Fruit fly (Drosophila melanogaster): ENCODE data around the gene Usp12-46.

Usp12-46 gene

dm6 chr3R:22781412-22781811 lies 30.7 kb downstream of the Usp12-46 start (continued):
- no peak for TF ChIP-seq lab (GFP tag; optimal IDR thresholded peaks at IDR 0.05)
- TF ChIP-seq maf-S (GFP tag; optimal IDR thresholded peaks at IDR 0.05): no peak
- TF ChIP-seq Aef1 (GFP tag; IDR thresholded peaks at IDR 0.05): no peak
- TF ChIP-seq CG18476 (GFP tag; optimal IDR thresholded peaks at IDR 0.05): no peak
- TF ChIP-seq CG8765 (GFP tag; IDR thresholded peaks at IDR 0.05): peak; percentile 96
- TF ChIP-seq CG9797 (GFP tag; optimal IDR thresholded peaks at IDR 0.05): no peak
- no peak for TF ChIP-seq CG11093 (GFP tag; IDR thresholded peaks at IDR 0.05)
- no peak for TF ChIP-seq rib (GFP tag; IDR thresholded peaks at IDR 0.05)
- TF ChIP-seq C15 (GFP tag; IDR thresholded peaks at IDR 0.05): no peak
- no peak for TF ChIP-seq CG15011 (GFP tag; optimal IDR thresholded peaks at IDR 0.05)
- TF ChIP-seq lov (optimal IDR thresholded peaks at IDR 0.05): no peak
- peak; percentile 54; the same call in 1 of the 3 replicates for TF ChIP-seq lov (GFP tag; IDR thresholded peaks at IDR 0.05)
- TF ChIP-seq E2f2 (GFP tag; IDR thresholded peaks at IDR 0.05): peak; percentile 33
- no peak for TF ChIP-seq Gsc (GFP tag; IDR thresholded peaks at IDR 0.05)
- TF ChIP-seq CG17361 (GFP tag; IDR thresholded peaks at IDR 0.05): no peak
- no peak for TF ChIP-seq Elba2 (GFP tag; optimal IDR thresholded peaks at IDR 0.05)
- TF ChIP-seq pfk (GFP tag; optimal IDR thresholded peaks at IDR 0.05): no peak
- TF ChIP-seq CG43689 (GFP tag; IDR thresholded peaks at IDR 0.05): no peak
- TF ChIP-seq E2f1 (GFP tag; IDR thresholded peaks at IDR 0.05): no peak
- no peak for TF ChIP-seq chif (GFP tag; optimal IDR thresholded peaks at IDR 0.05)
- no peak for TF ChIP-seq Dll (GFP tag; IDR thresholded peaks at IDR 0.05; ENCODE audit: partially characterized antibody)
- no peak for TF ChIP-seq gt (GFP tag; IDR thresholded peaks at IDR 0.05)
- TF ChIP-seq pros (GFP tag; optimal IDR thresholded peaks at IDR 0.05): peak; percentile 2
- TF ChIP-seq cad (GFP tag; optimal IDR thresholded peaks at IDR 0.05): no peak
- 0 out of 3 replicates have a peak, but pooled peaks have one; percentile 9 for TF ChIP-seq CG34224 (GFP tag; IDR thresholded peaks at IDR 0.05; ENCODE audit: partially characterized antibody)
- no peak for TF ChIP-seq otp (GFP tag; IDR thresholded peaks at IDR 0.05)
- no peak for TF ChIP-seq CG8478 (optimal IDR thresholded peaks at IDR 0.05)
- TF ChIP-seq CG32532 (GFP tag; IDR thresholded peaks at IDR 0.05): peak; percentile 63
- TF ChIP-seq CG15073 (GFP tag; optimal IDR thresholded peaks at IDR 0.05): no peak
- no peak for TF ChIP-seq seq (GFP tag; IDR thresholded peaks at IDR 0.05)
- no peak for TF ChIP-seq CG7556 (GFP tag; optimal IDR thresholded peaks at IDR 0.05)
- no peak for TF ChIP-seq wor (GFP tag; IDR thresholded peaks at IDR 0.05)
- TF ChIP-seq D (optimal IDR thresholded peaks at IDR 0.05): no peak
- TF ChIP-seq D (GFP tag; optimal IDR thresholded peaks at IDR 0.05): no peak
- TF ChIP-seq tup (GFP tag; optimal IDR thresholded peaks at IDR 0.05): no peak
- TF ChIP-seq btn (GFP tag; optimal IDR thresholded peaks at IDR 0.05): no peak
- TF ChIP-seq CG3847 (GFP tag; IDR thresholded peaks at IDR 0.05): peak; percentile 29; the same call in 1 of the 2 replicates
- TF ChIP-seq CG13775 (GFP tag; optimal IDR thresholded peaks at IDR 0.05): no peak
- no peak for TF ChIP-seq HLH54F (GFP tag; optimal IDR thresholded peaks at IDR 0.05)
- TF ChIP-seq unc-4 (GFP tag; IDR thresholded peaks at IDR 0.05; ENCODE audit: partially characterized antibody): no peak
- TF ChIP-seq dpn (GFP tag; optimal IDR thresholded peaks at IDR 0.05): no peak
- no peak for TF ChIP-seq CG17568 (GFP tag; optimal IDR thresholded peaks at IDR 0.05)
- TF ChIP-seq abd-A (tag; optimal IDR thresholded peaks at IDR 0.05): no peak
- TF ChIP-seq Blimp-1 (GFP tag; optimal IDR thresholded peaks at IDR 0.05): peak; percentile 29
- TF ChIP-seq CG5953 (GFP tag; IDR thresholded peaks at IDR 0.05): no peak
- no peak for TF ChIP-seq fd64A (GFP tag; optimal IDR thresholded peaks at IDR 0.05)
- TF ChIP-seq CG18764 (GFP tag; optimal IDR thresholded peaks at IDR 0.05): no peak
- TF ChIP-seq CG18599 (GFP tag; optimal IDR thresholded peaks at IDR 0.05): no peak
- no peak for TF ChIP-seq jumu (GFP tag; optimal IDR thresholded peaks at IDR 0.05)
- no peak for TF ChIP-seq CG32767 (GFP tag; IDR thresholded peaks at IDR 0.05)
- TF ChIP-seq p53 (GFP tag; optimal IDR thresholded peaks at IDR 0.05): no peak
- no peak for TF ChIP-seq Hey (tag; optimal IDR thresholded peaks at IDR 0.05)
- no peak for TF ChIP-seq eve (GFP tag; optimal IDR thresholded peaks at IDR 0.05)

Measured in whole organism, embryonic.